Worm (Caenorhabditis elegans) whole organism, young adult: ENCODE results near the gene F35B3.7.

ENCODE experiments used
- B0019.2 ChIP-seq: fragments of 200-800 bp; sonication (Bioruptor generic); conservative IDR thresholded peaks from 2 replicates; pipeline ENCODE4 v1.3.6; 2022; ENCODE audit warnings: missing genetic modification reagents, missing genetic modification characterization, missing compliant biosample characterization
- madf-6 ChIP-seq: fragments of 200-800 bp; sonication (Bioruptor generic); IDR thresholded peaks from 2 replicates; pipeline ENCODE4 v1.3.6; 2022; ENCODE audit warnings: missing genetic modification reagents, missing genetic modification characterization, missing compliant biosample characterization
- mcd-1 ChIP-seq: fragments of 200-800 bp; sonication (Bioruptor generic); IDR thresholded peaks from 2 replicates; pipeline ENCODE4 v1.3.6; 2022; ENCODE audit warnings: missing genetic modification reagents, missing genetic modification characterization, missing compliant biosample characterization
- nhr-179 ChIP-seq: sonication (generic microtip); optimal IDR thresholded peaks from 2 replicates; lab custom pipeline; 2016; ENCODE audit warnings: mild to moderate bottlenecking, missing genetic modification characterization, missing compliant biosample characterization
- snpc-4 ChIP-seq, 5 experiments: fragments of 150-350 bp in 1 of 5; sonication (generic microtip) in 4 of 5; optimal IDR thresholded peaks; 2 replicates each; lab custom pipeline; 2014 to 2018; ENCODE audit warnings: missing genetic modification characterization in 5 of 5, missing biosample characterization in 3 of 5, antibody characterized with exemption in 2 of 5, mild to moderate bottlenecking in 2 of 5, missing compliant biosample characterization in 2 of 5, missing genotype in 2 of 5, moderate library complexity in 2 of 5, missing genetic modification reagents in 1 of 5

DNA sequence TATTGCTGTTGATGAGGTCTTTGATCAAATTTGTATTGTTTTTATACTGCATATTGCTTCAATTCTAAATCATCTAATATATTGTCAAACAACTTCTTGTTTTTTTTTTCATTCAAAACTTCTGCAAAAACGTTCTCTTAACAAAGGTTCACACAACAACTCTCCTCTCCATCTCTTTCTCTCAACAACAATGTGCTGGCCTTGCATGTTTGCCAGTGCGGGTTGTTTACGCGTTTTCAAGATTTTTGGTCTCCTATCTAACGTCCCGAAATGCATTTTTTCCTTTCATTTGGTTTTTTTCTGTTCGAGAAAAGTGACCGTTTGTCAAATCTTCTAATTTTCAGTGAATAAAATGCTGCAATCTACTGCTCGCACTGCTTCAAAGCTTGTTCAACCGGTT is 49.5 kb upstream of the F35B3.7 start, which contains the start of gene sod-3:
- TF ChIP-seq B0019.2: no peak
- TF ChIP-seq nhr-179 (tag; lab: Kevin White, UChicago): no peak
- TF ChIP-seq madf-6 (GFP tag; lab: Robert Waterston, UW): no peak
- no peak for TF ChIP-seq snpc-4 (GFP tag; optimal IDR thresholded peaks at IDR 0.05; lab: Kevin White, UChicago)
- TF ChIP-seq snpc-4 (tag; optimal IDR thresholded peaks at IDR 0.05; lab: Kevin White, UChicago): no peak
- TF ChIP-seq mcd-1 (GFP tag; lab: Robert Waterston, UW): no peak
